Worm (Caenorhabditis elegans) whole organism, early embryonic: ENCODE measurements around the gene C37H5.13.

Experiments
- B0310.2 ChIP-seq: sonication (generic microtip); optimal IDR thresholded peaks from 2 replicates; lab custom pipeline; 2016; ENCODE audit warnings: mild to moderate bottlenecking, missing genetic modification characterization, missing compliant biosample characterization
- F13C5.2 ChIP-seq: sonication (generic microtip); optimal IDR thresholded peaks from 2 replicates; lab custom pipeline; 2017; ENCODE audit warnings: mild to moderate bottlenecking, missing genetic modification characterization, inconsistent platforms, missing compliant biosample characterization
- aly-1 ChIP-seq: sonication (generic microtip); optimal IDR thresholded peaks from 2 replicates; lab custom pipeline; 2016; ENCODE audit warnings: missing genetic modification characterization, missing compliant biosample characterization
- ama-1 ChIP-seq: fragments of 150-350 bp; optimal IDR thresholded peaks from 2 replicates; lab custom pipeline; 2014
- ceh-13 ChIP-seq: fragments of 200-800 bp; sonication (Bioruptor generic); optimal IDR thresholded peaks from 2 replicates; lab custom pipeline; 2018; ENCODE audit warnings: mild to moderate bottlenecking, missing genetic modification characterization, missing compliant biosample characterization
- ceh-36 ChIP-seq: sonication (generic microtip); optimal IDR thresholded peaks from 2 replicates; lab custom pipeline; 2016; ENCODE audit warnings: missing genetic modification characterization, inconsistent platforms, missing compliant biosample characterization
- ets-7 ChIP-seq: sonication (generic microtip); optimal IDR thresholded peaks from 2 replicates; lab custom pipeline; 2016; ENCODE audit warnings: missing genotype, missing genetic modification characterization, missing compliant biosample characterization
- flt-1 ChIP-seq: fragments of 200-800 bp; sonication (Bioruptor generic); IDR thresholded peaks from 2 replicates; pipeline ENCODE4 v1.3.6; 2022; ENCODE audit warnings: missing genetic modification characterization, missing compliant biosample characterization
- hmbx-1 ChIP-seq: sonication (generic microtip); optimal IDR thresholded peaks from 2 replicates; lab custom pipeline; 2016; ENCODE audit warnings: mild to moderate bottlenecking, missing genetic modification characterization, missing compliant biosample characterization
- hmg-4 ChIP-seq: fragments of 200-800 bp; sonication (Bioruptor generic); optimal IDR thresholded peaks from 2 replicates; lab custom pipeline; 2018; ENCODE audit warnings: mild to moderate bottlenecking, missing genetic modification characterization, missing compliant biosample characterization
- hnd-1 ChIP-seq: sonication (generic microtip); optimal IDR thresholded peaks from 2 replicates; lab custom pipeline; 2016; ENCODE audit warnings: missing genetic modification characterization, missing compliant biosample characterization
- pes-1 ChIP-seq: fragments of 200-800 bp; sonication (Bioruptor generic); IDR thresholded peaks from 2 replicates; pipeline ENCODE4 v1.3.6; 2022; ENCODE audit warnings: missing genetic modification reagents, missing genetic modification characterization, missing compliant biosample characterization
- scrt-1 ChIP-seq: fragments of 200-800 bp; sonication (Bioruptor generic); IDR thresholded peaks from 2 replicates; pipeline ENCODE4 v1.3.6; 2022; ENCODE audit warnings: missing genetic modification characterization, missing compliant biosample characterization
- sea-1 ChIP-seq: fragments of 200-800 bp; sonication (Bioruptor generic); conservative IDR thresholded peaks from 2 replicates; pipeline ENCODE4 v1.3.6; 2022; ENCODE audit warnings: missing genetic modification characterization, missing compliant biosample characterization
- tbx-11 ChIP-seq: fragments of 200-800 bp; sonication (Bioruptor generic); IDR thresholded peaks from 2 replicates; pipeline ENCODE4 v1.3.6; 2022; ENCODE audit warnings: missing genetic modification characterization, missing compliant biosample characterization
- tbx-37 ChIP-seq: fragments of 200-800 bp; sonication (Bioruptor generic); conservative IDR thresholded peaks from 2 replicates; pipeline ENCODE4 v1.3.6; 2022; ENCODE audit warnings: missing genetic modification reagents, missing genetic modification characterization, missing compliant biosample characterization
- tra-4 ChIP-seq: sonication (generic microtip); optimal IDR thresholded peaks from 2 replicates; lab custom pipeline; 2017; ENCODE audit warnings: missing genetic modification characterization, missing compliant biosample characterization

C37H5.13 gene

DNA sequence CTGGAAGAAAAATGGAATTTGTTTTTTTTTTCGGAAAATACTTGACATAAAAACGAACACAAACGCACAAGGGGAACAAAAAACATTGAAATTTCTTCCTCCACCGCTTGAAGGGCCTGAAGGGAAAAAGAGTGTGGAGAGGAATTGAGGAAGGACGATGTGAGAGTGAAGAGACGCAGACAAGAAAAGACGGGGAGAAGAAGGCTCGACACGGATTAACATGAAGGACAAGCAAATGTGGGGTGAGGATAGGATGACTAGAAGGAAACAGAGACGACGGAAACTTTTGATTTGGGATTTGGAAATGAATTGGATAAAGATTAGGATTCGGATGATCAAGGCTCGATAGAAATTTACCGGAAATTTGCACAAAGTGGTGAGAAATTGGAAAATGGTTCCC lies 2.2 kb downstream of the C37H5.13 start:
- TF ChIP-seq scrt-1 (GFP tag; lab: Robert Waterston, UW) (no peak), sea-1 (no peak), pes-1 (GFP tag; lab: Robert Waterston, UW) (no peak), tbx-11 (GFP tag; lab: Robert Waterston, UW) (no peak), flt-1 (GFP tag; lab: Robert Waterston, UW) (no peak), ceh-36 (tag; lab: Kevin White, UChicago) (peak; percentile 1), F13C5.2 (tag; lab: Kevin White, UChicago) (peak; percentile 41), tra-4 (tag; lab: Kevin White, UChicago) (no peak), ceh-13 (GFP tag; lab: Kevin White, UChicago) (no peak)

DNA sequence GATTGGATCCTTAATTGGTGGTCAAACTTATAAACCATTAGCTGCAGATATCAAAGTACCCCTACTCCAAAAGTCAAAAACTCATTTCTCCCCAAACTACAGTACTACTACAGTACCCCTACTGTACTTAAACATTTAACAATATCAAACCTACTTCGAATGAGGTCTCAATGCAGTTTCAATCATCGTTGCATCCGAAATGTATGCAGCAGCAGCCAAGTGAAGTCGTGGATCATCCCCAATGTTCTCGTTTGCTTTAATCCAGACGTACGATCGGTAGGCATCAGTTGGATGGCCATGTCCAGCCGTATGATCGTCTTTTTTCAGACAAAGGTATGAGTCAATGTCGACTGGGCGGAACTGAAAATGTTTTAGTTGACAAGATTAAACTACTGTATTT lies 5.2 kb downstream of the C37H5.13 start:
- TF ChIP-seq sea-1, result no peak
- TF ChIP-seq ceh-36 (tag; lab: Kevin White, UChicago), result no peak
- TF ChIP-seq aly-1 (tag; lab: Kevin White, UChicago), result no peak
- TF ChIP-seq hmg-4 (GFP tag; lab: Kevin White, UChicago), result no peak
- TF ChIP-seq hnd-1 (tag; lab: Kevin White, UChicago), result no peak
- no peak for TF ChIP-seq tbx-11 (GFP tag; lab: Robert Waterston, UW)
- TF ChIP-seq tbx-37 (GFP tag; lab: Robert Waterston, UW), result no peak
- no peak for TF ChIP-seq scrt-1 (GFP tag; lab: Robert Waterston, UW)
- TF ChIP-seq B0310.2 (tag; lab: Kevin White, UChicago), result no peak
- no peak for TF ChIP-seq ceh-13 (GFP tag; lab: Kevin White, UChicago)
- TF ChIP-seq ama-1 (lab: Kevin White, UChicago), result no peak

DNA sequence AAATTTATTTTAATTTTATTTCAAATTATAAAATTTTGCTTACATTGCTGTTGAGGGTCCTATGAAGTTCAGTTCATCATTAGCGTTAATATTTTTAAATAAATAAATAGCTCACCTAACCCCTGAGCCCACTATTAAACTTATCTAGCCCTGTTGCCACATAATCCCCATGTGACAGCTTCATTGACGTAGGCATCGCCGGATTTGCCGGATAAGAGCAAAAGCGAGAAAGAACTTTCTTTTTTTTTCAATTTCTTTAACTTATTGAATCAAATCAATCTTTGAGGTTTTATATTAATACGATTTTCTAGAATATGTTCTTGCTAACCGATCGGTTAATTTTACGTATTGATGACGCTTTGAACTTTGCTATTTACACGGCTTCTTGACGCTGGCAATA lies 10.8 kb downstream of the C37H5.13 start:
- TF ChIP-seq ceh-36 (tag; lab: Kevin White, UChicago) (no peak), ama-1 (lab: Kevin White, UChicago) (no peak), tbx-37 (GFP tag; lab: Robert Waterston, UW) (no peak), tbx-11 (GFP tag; lab: Robert Waterston, UW) (no peak), pes-1 (GFP tag; lab: Robert Waterston, UW) (no peak), tra-4 (tag; lab: Kevin White, UChicago) (no peak), hmbx-1 (tag; lab: Kevin White, UChicago) (no peak), scrt-1 (GFP tag; lab: Robert Waterston, UW) (no peak), hnd-1 (tag; lab: Kevin White, UChicago) (no peak), B0310.2 (tag; lab: Kevin White, UChicago) (no peak), flt-1 (GFP tag; lab: Robert Waterston, UW) (no peak), ceh-13 (GFP tag; lab: Kevin White, UChicago) (no peak), F13C5.2 (tag; lab: Kevin White, UChicago) (no peak), hmg-4 (GFP tag; lab: Kevin White, UChicago) (no peak), sea-1 (no peak)

DNA sequence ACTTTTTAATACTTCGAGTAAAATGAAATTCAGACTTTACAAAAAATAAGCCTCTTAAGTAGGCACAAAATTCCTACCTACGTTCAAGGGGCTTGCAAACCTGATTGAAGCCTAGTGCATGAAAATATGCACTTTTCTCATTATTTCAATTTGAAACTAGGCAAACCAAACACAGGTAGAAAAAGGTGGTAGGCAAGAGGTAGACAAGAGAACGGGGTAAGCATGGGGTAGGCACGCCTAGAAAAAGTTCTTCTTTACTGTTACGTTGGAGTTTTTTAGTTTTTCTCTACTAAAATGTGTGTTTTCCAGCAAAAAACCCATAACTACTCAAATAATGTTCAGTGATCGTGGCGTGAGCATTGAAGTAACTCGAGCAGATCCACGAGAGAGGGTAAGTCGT lies 11.6 kb downstream of the C37H5.13 start, which contains the start of gene nex-4:
Gene nex-4 (plus strand): TSS at position 301 of the 400 bp plus-strand sequence.
- no peak for TF ChIP-seq sea-1
- no peak for TF ChIP-seq F13C5.2 (tag; lab: Kevin White, UChicago)
- TF ChIP-seq B0310.2 (tag; lab: Kevin White, UChicago), result no peak
- no peak for TF ChIP-seq hmbx-1 (tag; lab: Kevin White, UChicago)
- TF ChIP-seq hmg-4 (GFP tag; lab: Kevin White, UChicago), result no peak
- TF ChIP-seq pes-1 (GFP tag; lab: Robert Waterston, UW), result no peak
- no peak for TF ChIP-seq flt-1 (GFP tag; lab: Robert Waterston, UW)
- TF ChIP-seq tra-4 (tag; lab: Kevin White, UChicago), result no peak

DNA sequence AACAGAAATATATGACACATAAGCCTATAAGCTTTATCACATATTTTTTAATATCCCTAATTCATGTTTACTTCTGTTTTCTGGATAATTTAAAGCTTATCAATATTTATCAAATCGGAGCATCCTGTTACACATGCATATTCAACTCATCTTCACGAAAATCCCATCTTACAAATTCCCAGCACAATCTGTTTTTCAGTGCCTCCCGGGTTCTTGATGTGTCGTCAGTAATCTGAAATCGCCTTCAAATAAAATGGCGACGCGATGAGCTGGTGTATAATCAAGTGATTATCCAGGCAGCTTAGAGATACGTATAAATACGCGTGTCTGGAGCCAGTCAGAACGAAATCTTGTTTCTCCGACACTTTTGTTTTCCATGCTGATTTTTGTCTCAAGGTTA lies 12.3 kb downstream of the C37H5.13 start:
- TF ChIP-seq tra-4 (tag; lab: Kevin White, UChicago), result no peak
- TF ChIP-seq tbx-11 (GFP tag; lab: Robert Waterston, UW), result no peak
- TF ChIP-seq ets-7 (tag; lab: Kevin White, UChicago), result no peak
- no peak for TF ChIP-seq flt-1 (GFP tag; lab: Robert Waterston, UW)
- no peak for TF ChIP-seq tbx-37 (GFP tag; lab: Robert Waterston, UW)
- TF ChIP-seq ceh-36 (tag; lab: Kevin White, UChicago), result no peak
- TF ChIP-seq pes-1 (GFP tag; lab: Robert Waterston, UW), result no peak
- no peak for TF ChIP-seq ceh-13 (GFP tag; lab: Kevin White, UChicago)
- no peak for TF ChIP-seq sea-1
- no peak for TF ChIP-seq B0310.2 (tag; lab: Kevin White, UChicago)
- no peak for TF ChIP-seq hmbx-1 (tag; lab: Kevin White, UChicago)
- no peak for TF ChIP-seq hmg-4 (GFP tag; lab: Kevin White, UChicago)
- no peak for TF ChIP-seq F13C5.2 (tag; lab: Kevin White, UChicago)
- no peak for TF ChIP-seq ama-1 (lab: Kevin White, UChicago)

DNA sequence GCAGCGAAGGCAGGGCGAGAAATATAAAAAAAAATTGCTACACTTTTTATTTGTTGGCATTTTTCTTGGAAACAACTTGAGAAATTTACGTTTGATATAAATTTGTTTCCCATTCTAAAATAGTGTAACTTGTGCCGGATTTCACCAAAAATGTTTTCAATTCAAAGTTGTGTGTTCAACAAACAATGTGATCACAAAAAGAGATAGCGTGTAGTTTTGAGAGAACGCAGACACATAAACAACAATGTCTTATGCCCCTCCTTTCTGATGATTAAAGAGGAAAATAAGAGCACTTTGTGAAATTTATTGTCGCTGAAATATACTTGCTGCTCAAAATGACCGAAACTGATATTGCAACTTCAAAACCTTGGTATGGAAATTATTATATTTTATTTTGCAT lies 15.3 kb downstream of the C37H5.13 start, which contains the start of gene abhd-5.1:
Gene abhd-5.1 (plus strand): TSS at position 230 of the 400 bp plus-strand sequence.
- TF ChIP-seq hmg-4 (GFP tag; lab: Kevin White, UChicago) (no peak), ceh-36 (tag; lab: Kevin White, UChicago) (no peak), ama-1 (lab: Kevin White, UChicago) (no peak), flt-1 (GFP tag; lab: Robert Waterston, UW) (no peak), pes-1 (GFP tag; lab: Robert Waterston, UW) (no peak), aly-1 (tag; lab: Kevin White, UChicago) (no peak), tbx-37 (GFP tag; lab: Robert Waterston, UW) (no peak), sea-1 (no peak), B0310.2 (tag; lab: Kevin White, UChicago) (no peak), tra-4 (tag; lab: Kevin White, UChicago) (no peak), scrt-1 (GFP tag; lab: Robert Waterston, UW) (no peak)

DNA sequence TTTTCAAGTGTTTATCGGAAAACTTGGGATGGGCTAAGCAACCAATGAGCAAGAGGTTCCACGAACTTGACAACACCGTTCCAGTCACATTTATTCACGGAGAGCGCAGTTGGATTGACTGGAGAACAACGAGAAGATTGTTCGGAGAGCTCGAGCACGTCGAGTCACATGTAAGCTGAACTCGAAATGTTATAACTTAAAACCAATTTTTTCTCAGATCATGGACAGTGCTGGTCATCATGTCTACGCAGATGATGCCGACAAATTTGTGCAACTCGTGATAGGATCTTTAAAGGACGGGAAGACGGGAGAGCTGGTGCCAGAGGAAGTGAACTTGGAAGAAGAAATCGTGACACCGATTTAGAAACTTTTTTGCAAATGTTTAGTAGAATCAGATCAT lies 16.3 kb downstream of the C37H5.13 start:
- TF ChIP-seq F13C5.2 (tag; lab: Kevin White, UChicago) (no peak), hmbx-1 (tag; lab: Kevin White, UChicago) (no peak), flt-1 (GFP tag; lab: Robert Waterston, UW) (no peak), ama-1 (lab: Kevin White, UChicago) (no peak), hmg-4 (GFP tag; lab: Kevin White, UChicago) (no peak), hnd-1 (tag; lab: Kevin White, UChicago) (no peak), B0310.2 (tag; lab: Kevin White, UChicago) (no peak), aly-1 (tag; lab: Kevin White, UChicago) (no peak), tbx-11 (GFP tag; lab: Robert Waterston, UW) (no peak), ceh-36 (tag; lab: Kevin White, UChicago) (no peak), sea-1 (no peak), tbx-37 (GFP tag; lab: Robert Waterston, UW) (no peak), ets-7 (tag; lab: Kevin White, UChicago) (no peak), ceh-13 (GFP tag; lab: Kevin White, UChicago) (no peak)
